Fruit fly (Drosophila melanogaster) whole organism, embryonic: ENCODE measurements around the gene CG34347.

Source experiments
- Atf6 ChIP-seq: fragments of 200-800 bp; sonication (Bioruptor generic); IDR thresholded peaks from 2 replicates; pipeline ENCODE4 v1.3.6; 2022; ENCODE audit warnings: missing biosample characterization, missing genetic modification characterization
- BtbVII ChIP-seq: fragments of 200-800 bp; sonication (Bioruptor generic); optimal IDR thresholded peaks from 3 replicates; lab custom pipeline; 2017; ENCODE audit warnings: missing biosample characterization, mild to moderate bottlenecking, missing genetic modification characterization
- CG10147 ChIP-seq: fragments of 200-800 bp; sonication (Bioruptor generic); optimal IDR thresholded peaks from 2 replicates; lab custom pipeline; 2019; ENCODE audit warnings: missing biosample characterization, mild to moderate bottlenecking, missing genetic modification characterization, moderate library complexity
- CG11696 ChIP-seq: fragments of 200-800 bp; sonication (Bioruptor generic); IDR thresholded peaks from 2 replicates; pipeline ENCODE4 v1.3.6; 2022; ENCODE audit warnings: missing biosample characterization, missing genetic modification characterization
- CG12659 ChIP-seq: fragments of 200-800 bp; sonication (Bioruptor generic); optimal IDR thresholded peaks from 3 replicates; lab custom pipeline; 2017; ENCODE audit warnings: mild to moderate bottlenecking, missing biosample characterization, missing genetic modification reagents, missing genetic modification characterization
- CG14014 ChIP-seq: fragments of 200-800 bp; sonication (Bioruptor generic); IDR thresholded peaks from 2 replicates; pipeline ENCODE4 v1.3.6; 2022; ENCODE audit warnings: missing biosample characterization, missing genetic modification characterization
- CG15269 ChIP-seq: fragments of 200-800 bp; sonication (Bioruptor generic); optimal IDR thresholded peaks from 2 replicates; lab custom pipeline; 2018; ENCODE audit warnings: missing biosample characterization, mild to moderate bottlenecking, missing genetic modification characterization, moderate library complexity
- CG17186 ChIP-seq: fragments of 200-800 bp; sonication (Bioruptor generic); optimal IDR thresholded peaks from 3 replicates; lab custom pipeline; 2017; ENCODE audit warnings: missing biosample characterization, missing genetic modification reagents, missing genetic modification characterization
- CG17359 ChIP-seq: fragments of 200-800 bp; sonication (Bioruptor generic); optimal IDR thresholded peaks from 3 replicates; lab custom pipeline; 2018; ENCODE audit warnings: missing biosample characterization, mild to moderate bottlenecking, missing genetic modification characterization, moderate library complexity
- CG18599 ChIP-seq: fragments of 200-800 bp; sonication (Bioruptor generic); optimal IDR thresholded peaks from 3 replicates; lab custom pipeline; 2017; ENCODE audit warnings: missing biosample characterization, missing genetic modification characterization, mild to moderate bottlenecking, moderate library complexity, missing genetic modification reagents
- CG18619 ChIP-seq: fragments of 200-800 bp; sonication (Bioruptor generic); optimal IDR thresholded peaks from 3 replicates; lab custom pipeline; 2017; ENCODE audit warnings: missing biosample characterization, mild to moderate bottlenecking, missing genetic modification characterization
- CG4282 ChIP-seq: fragments of 200-800 bp; sonication (Bioruptor generic); optimal IDR thresholded peaks from 2 replicates; lab custom pipeline; 2016; ENCODE audit warnings: missing biosample characterization, missing genetic modification characterization
- CG4707 ChIP-seq: fragments of 200-800 bp; sonication (Bioruptor generic); optimal IDR thresholded peaks from 2 replicates; lab custom pipeline; 2018; ENCODE audit warnings: missing biosample characterization, mild to moderate bottlenecking, missing genetic modification characterization, moderate library complexity
- CG6654 ChIP-seq: fragments of 200-800 bp; sonication (Bioruptor generic); optimal IDR thresholded peaks from 2 replicates; lab custom pipeline; 2017; ENCODE audit warnings: missing biosample characterization, mild to moderate bottlenecking, missing genetic modification characterization
- CG6689 ChIP-seq: fragments of 200-800 bp; sonication (Bioruptor generic); IDR thresholded peaks from 2 replicates; pipeline ENCODE4 v1.3.6; 2022; ENCODE audit warnings: missing biosample characterization, missing genetic modification characterization
- CG6813 ChIP-seq: fragments of 200-800 bp; sonication (Bioruptor generic); optimal IDR thresholded peaks from 2 replicates; lab custom pipeline; 2017; ENCODE audit warnings: missing biosample characterization, missing genetic modification characterization, mild to moderate bottlenecking, moderate library complexity, missing genetic modification reagents
- Dad ChIP-seq: fragments of 200-800 bp; sonication (Bioruptor generic); optimal IDR thresholded peaks from 3 replicates; lab custom pipeline; 2016; ENCODE audit warnings: missing biosample characterization, missing genetic modification characterization
- ERR ChIP-seq: fragments of 200-800 bp; sonication (Bioruptor generic); optimal IDR thresholded peaks from 2 replicates; lab custom pipeline; 2016; ENCODE audit warnings: missing biosample characterization, missing genetic modification characterization
- Eip74EF ChIP-seq, 2 experiments: fragments of 200-800 bp in 1 of 2; fragments of >200 bp in 1 of 2; sonication (Bioruptor generic) in 1 of 2; optimal IDR thresholded peaks; 2 replicates each; lab custom pipeline; 2017 to 2019; ENCODE audit warnings: missing biosample characterization in 2 of 2, missing genetic modification characterization in 2 of 2, mild to moderate bottlenecking in 1 of 2, moderate library complexity in 1 of 2
- Hand ChIP-seq: fragments of 200-800 bp; sonication (Bioruptor generic); optimal IDR thresholded peaks from 2 replicates; lab custom pipeline; 2017; ENCODE audit warnings: mild to moderate bottlenecking, missing biosample characterization, missing genetic modification reagents, missing genetic modification characterization
- Jarid2 ChIP-seq: fragments of 200-800 bp; sonication (Bioruptor generic); optimal IDR thresholded peaks from 3 replicates; lab custom pipeline; 2017; ENCODE audit warnings: mild to moderate bottlenecking, missing biosample characterization, missing genetic modification reagents, missing genetic modification characterization
- Lim3 ChIP-seq: fragments of 200-800 bp; sonication (Bioruptor generic); IDR thresholded peaks from 2 replicates; pipeline ENCODE4 v1.3.6; 2022; ENCODE audit warnings: missing biosample characterization, missing genetic modification characterization
- MBD-R2 ChIP-seq: fragments of 200-800 bp; sonication (Bioruptor generic); IDR thresholded peaks from 2 replicates; pipeline ENCODE4 v1.3.6; 2022; ENCODE audit warnings: missing biosample characterization, missing genetic modification characterization
- Max ChIP-seq: fragments of 200-800 bp; sonication (Bioruptor generic); optimal IDR thresholded peaks from 2 replicates; lab custom pipeline; 2016; ENCODE audit warnings: missing biosample characterization, mild to moderate bottlenecking, missing genetic modification characterization
- NfI ChIP-seq: fragments of 200-800 bp; sonication (Bioruptor generic); optimal IDR thresholded peaks from 3 replicates; lab custom pipeline; 2018; ENCODE audit warnings: missing biosample characterization, mild to moderate bottlenecking, missing genetic modification characterization, moderate library complexity
- Oaz ChIP-seq: fragments of 200-800 bp; sonication (Bioruptor generic); IDR thresholded peaks from 2 replicates; pipeline ENCODE4 v1.3.6; 2022; ENCODE audit warnings: missing biosample characterization, missing genetic modification characterization
- Scr ChIP-seq: fragments of 200-800 bp; sonication (Bioruptor generic); IDR thresholded peaks from 2 replicates; pipeline ENCODE4 v1.3.6; 2022; ENCODE audit warnings: missing biosample characterization, missing genetic modification characterization; ENCODE audit not compliant: partially characterized antibody
- Six4 ChIP-seq: fragments of 200-800 bp; sonication (Bioruptor generic); optimal IDR thresholded peaks from 2 replicates; lab custom pipeline; 2016; ENCODE audit warnings: missing biosample characterization, missing genetic modification characterization
- Vsx1 ChIP-seq: fragments of 200-800 bp; sonication (Bioruptor generic); optimal IDR thresholded peaks from 2 replicates; lab custom pipeline; 2017; ENCODE audit warnings: missing biosample characterization, mild to moderate bottlenecking, missing genetic modification characterization, missing genetic modification reagents
- ac ChIP-seq: fragments of 200-800 bp; sonication (Bioruptor generic); optimal IDR thresholded peaks from 3 replicates; lab custom pipeline; 2017; ENCODE audit warnings: missing biosample characterization, mild to moderate bottlenecking, missing genetic modification characterization
- aop ChIP-seq: fragments of 200-800 bp; sonication (Bioruptor generic); IDR thresholded peaks from 2 replicates; pipeline ENCODE4 v1.3.6; 2022; ENCODE audit warnings: missing biosample characterization, missing genetic modification characterization
- bbx ChIP-seq: fragments of 200-800 bp; sonication (Bioruptor generic); IDR thresholded peaks from 2 replicates; pipeline ENCODE4 v1.3.6; 2022; ENCODE audit warnings: missing biosample characterization, missing genetic modification characterization; ENCODE audit not compliant: partially characterized antibody
- bigmax ChIP-seq: fragments of 200-800 bp; sonication (Bioruptor generic); optimal IDR thresholded peaks from 2 replicates; lab custom pipeline; 2018; ENCODE audit warnings: missing biosample characterization, mild to moderate bottlenecking, missing genetic modification characterization
- bowl ChIP-seq: fragments of 200-800 bp; sonication (Bioruptor generic); IDR thresholded peaks from 2 replicates; pipeline ENCODE4 v1.3.6; 2022; ENCODE audit warnings: missing biosample characterization, missing genetic modification characterization
- emc ChIP-seq: fragments of 200-800 bp; sonication (Bioruptor generic); optimal IDR thresholded peaks from 2 replicates; lab custom pipeline; 2016; ENCODE audit warnings: missing biosample characterization, missing genetic modification characterization
- gce ChIP-seq: fragments of 200-800 bp; sonication (Bioruptor generic); IDR thresholded peaks from 3 replicates; pipeline ENCODE4 v1.3.6; 2022; ENCODE audit warnings: missing biosample characterization, missing genetic modification characterization
- her ChIP-seq: fragments of 200-800 bp; sonication (Bioruptor generic); optimal IDR thresholded peaks from 2 replicates; lab custom pipeline; 2016; ENCODE audit warnings: missing biosample characterization, missing genetic modification characterization
- hth ChIP-seq: fragments of >200 bp; optimal IDR thresholded peaks from 2 replicates; lab custom pipeline; 2017; ENCODE audit warnings: inconsistent platforms
- odd ChIP-seq: fragments of 200-800 bp; sonication (Bioruptor generic); optimal IDR thresholded peaks from 2 replicates; lab custom pipeline; 2017; ENCODE audit warnings: missing biosample characterization, mild to moderate bottlenecking, missing genetic modification characterization
- peb ChIP-seq: fragments of 200-800 bp; sonication (Bioruptor generic); IDR thresholded peaks from 2 replicates; pipeline ENCODE4 v1.3.6; 2022; ENCODE audit warnings: missing biosample characterization, missing genetic modification characterization
- pnt ChIP-seq: fragments of 200-800 bp; sonication (Bioruptor generic); optimal IDR thresholded peaks from 3 replicates; lab custom pipeline; 2016; ENCODE audit warnings: missing biosample characterization, missing genetic modification characterization
- ro ChIP-seq: fragments of 200-800 bp; sonication (Bioruptor generic); IDR thresholded peaks from 2 replicates; pipeline ENCODE4 v1.3.6; 2022; ENCODE audit warnings: missing biosample characterization, missing genetic modification characterization
- sim ChIP-seq: fragments of 200-800 bp; sonication (Bioruptor generic); IDR thresholded peaks from 2 replicates; pipeline ENCODE4 v1.3.6; 2022; ENCODE audit warnings: missing biosample characterization, missing genetic modification characterization
- slp2 ChIP-seq: fragments of 200-800 bp; sonication (Bioruptor generic); optimal IDR thresholded peaks from 2 replicates; lab custom pipeline; 2016; ENCODE audit warnings: missing biosample characterization, missing genetic modification characterization
- sna ChIP-seq: fragments of 200-800 bp; sonication (Bioruptor generic); IDR thresholded peaks from 2 replicates; pipeline ENCODE4 v1.3.6; 2022; ENCODE audit warnings: missing biosample characterization, missing genetic modification characterization; ENCODE audit not compliant: partially characterized antibody
- stc ChIP-seq: fragments of 200-800 bp; sonication (Bioruptor generic); IDR thresholded peaks from 2 replicates; pipeline ENCODE4 v1.3.6; 2022; ENCODE audit warnings: missing biosample characterization, missing genetic modification characterization
- sug ChIP-seq: fragments of 200-800 bp; optimal IDR thresholded peaks from 2 replicates; lab custom pipeline; 2019; ENCODE audit warnings: missing biosample characterization, mild to moderate bottlenecking, missing genetic modification characterization, moderate library complexity
- ttk ChIP-seq: fragments of 200-800 bp; sonication (Bioruptor generic); IDR thresholded peaks from 2 replicates; pipeline ENCODE4 v2.1.2; 2022; ENCODE audit warnings: missing biosample characterization, missing genetic modification characterization
- unpg ChIP-seq: fragments of 200-800 bp; sonication (Bioruptor generic); optimal IDR thresholded peaks from 3 replicates; lab custom pipeline; 2018; ENCODE audit warnings: missing biosample characterization, mild to moderate bottlenecking, missing genetic modification characterization, moderate library complexity

CG34347 gene

dm6 chr3R:31404499-31405276 is 93.7 kb downstream of the CG34347 start, which contains the start of gene Gprk2 (continued):
- TF ChIP-seq ERR (GFP tag; lab: Kevin White, UChicago) (peak; percentile 99), unpg (GFP tag; lab: Kevin White, UChicago) (peak; percentile 100), sna (GFP tag; lab: Robert Waterston, UW) (no peak), Scr (GFP tag; lab: Robert Waterston, UW) (no peak), her (GFP tag; lab: Kevin White, UChicago) (peak; percentile 99), NfI (GFP tag; lab: Kevin White, UChicago) (peak; percentile 100), emc (GFP tag; lab: Kevin White, UChicago) (peak; percentile 99), Jarid2 (GFP tag; lab: Kevin White, UChicago) (peak; percentile 98), Dad (GFP tag; lab: Kevin White, UChicago) (peak; percentile 100), Oaz (GFP tag; lab: Robert Waterston, UW) (peak; percentile 100), bowl (GFP tag; lab: Robert Waterston, UW) (peak; percentile 100), CG15269 (tag; lab: Kevin White, UChicago) (peak; percentile 100), Eip74EF (GFP tag; optimal IDR thresholded peaks at IDR 0.05; lab: Kevin White, UChicago) (peak in 1 of 2 experiments; percentile 100), gce (GFP tag; lab: Robert Waterston, UW) (peak; percentile 100), CG4707 (GFP tag; lab: Kevin White, UChicago) (peak; percentile 99), CG18619 (GFP tag; lab: Kevin White, UChicago) (peak; percentile 100), CG17359 (tag; lab: Kevin White, UChicago) (peak; percentile 100), slp2 (GFP tag; lab: Kevin White, UChicago) (peak; percentile 100), CG14014 (GFP tag; lab: Robert Waterston, UW) (peak; percentile 100), Atf6 (peak; percentile 100), ac (peak; percentile 98), Max (peak; percentile 100), CG18599 (GFP tag; lab: Kevin White, UChicago) (peak; percentile 100), aop (GFP tag; lab: Robert Waterston, UW) (peak; percentile 99), CG6813 (GFP tag; lab: Kevin White, UChicago) (peak; percentile 100), BtbVII (GFP tag; lab: Kevin White, UChicago) (peak; percentile 100), bbx (GFP tag; lab: Robert Waterston, UW) (no peak), hth (lab: Kevin White, UChicago) (no peak), sug (peak; percentile 97), ttk (peak; percentile 100), sim (peak; percentile 100), bigmax (peak; percentile 89), Hand (GFP tag; lab: Kevin White, UChicago) (peak; percentile 99), Six4 (peak; percentile 100), peb (peak; percentile 100), CG4282 (GFP tag; lab: Kevin White, UChicago) (peak; percentile 100), CG10147 (GFP tag; lab: Kevin White, UChicago) (peak; percentile 100), CG6654 (GFP tag; lab: Kevin White, UChicago) (peak; percentile 96), pnt (GFP tag; lab: Kevin White, UChicago) (peak; percentile 100), Lim3 (GFP tag; lab: Robert Waterston, UW) (peak; percentile 99), stc (peak; percentile 100), CG12659 (GFP tag; lab: Kevin White, UChicago) (peak; percentile 100), odd (GFP tag; lab: Kevin White, UChicago) (peak; percentile 100), ro (GFP tag; lab: Robert Waterston, UW) (peak; percentile 99), CG6689 (GFP tag; lab: Robert Waterston, UW) (peak; percentile 100), MBD-R2 (GFP tag; lab: Robert Waterston, UW) (peak; percentile 100), CG17186 (GFP tag; lab: Kevin White, UChicago) (peak; percentile 98), Vsx1 (GFP tag; lab: Kevin White, UChicago) (peak; percentile 99), CG11696 (GFP tag; lab: Robert Waterston, UW) (peak; percentile 99)
